Fruit fly (Drosophila melanogaster) whole organism, adult: Measurements from ENCODE around the gene CG32811.

ENCODE experiments used
- CG12768 ChIP-seq: fragments of 200-800 bp; sonication (Bioruptor generic); optimal IDR thresholded peaks from 2 replicates; lab custom pipeline; 2017; ENCODE audit warnings: missing biosample characterization, missing genetic modification characterization, mild to moderate bottlenecking, moderate library complexity, missing genetic modification reagents
- CG33017 ChIP-seq: fragments of 200-800 bp; sonication (Bioruptor generic); optimal IDR thresholded peaks from 2 replicates; lab custom pipeline; 2018; ENCODE audit warnings: missing biosample characterization, mild to moderate bottlenecking, missing genetic modification characterization, moderate library complexity
- CG5204 ChIP-seq: fragments of 200-800 bp; sonication (Bioruptor generic); optimal IDR thresholded peaks from 2 replicates; lab custom pipeline; 2016; ENCODE audit warnings: missing biosample characterization, missing genetic modification characterization
- CG7045 ChIP-seq: fragments of 200-800 bp; sonication (Bioruptor generic); optimal IDR thresholded peaks from 2 replicates; lab custom pipeline; 2017; ENCODE audit warnings: missing biosample characterization, mild to moderate bottlenecking, missing genetic modification characterization
- CG7101 ChIP-seq: fragments of 200-800 bp; sonication (Bioruptor generic); optimal IDR thresholded peaks from 2 replicates; lab custom pipeline; 2018; ENCODE audit warnings: missing biosample characterization, mild to moderate bottlenecking, missing genetic modification characterization, moderate library complexity
- Hr96 ChIP-seq: fragments of 200-800 bp; sonication (Bioruptor generic); optimal IDR thresholded peaks from 2 replicates; lab custom pipeline; 2016; ENCODE audit warnings: missing biosample characterization, missing genetic modification characterization
- Mnt ChIP-seq: fragments of 200-800 bp; sonication (Bioruptor generic); optimal IDR thresholded peaks from 2 replicates; lab custom pipeline; 2016; ENCODE audit warnings: missing biosample characterization, mild to moderate bottlenecking, missing genetic modification characterization
- cnc ChIP-seq, 2 experiments: fragments of >200 bp; optimal IDR thresholded peaks; 2 replicates each; lab custom pipeline; 2017
- kay ChIP-seq: fragments of 200-800 bp; sonication (Bioruptor generic); peaks from one replicate; lab custom pipeline; 2016; ENCODE audit warnings: missing biosample characterization, missing genetic modification characterization, borderline replicate concordance

DNA sequence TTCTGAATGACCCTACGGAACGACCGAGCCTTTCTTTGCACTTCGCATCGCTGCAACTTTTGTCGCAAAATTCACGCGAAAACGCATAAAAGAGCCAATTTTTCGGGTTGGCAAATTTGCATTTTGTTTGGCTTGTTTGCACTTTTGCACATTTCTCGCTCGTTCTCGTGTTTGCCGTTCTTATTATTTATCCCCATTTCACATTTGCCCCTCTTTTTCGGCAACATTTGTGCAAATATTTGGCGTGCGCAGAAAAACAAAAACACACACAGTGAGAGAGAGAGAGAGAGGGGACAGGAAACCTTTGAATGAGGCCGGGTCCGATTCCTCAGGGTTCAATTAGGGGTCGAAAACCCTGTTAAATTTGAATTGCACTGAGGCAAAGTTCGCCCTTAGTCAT lies 48.6 kb downstream of the CG32811 start:
- no peak for TF ChIP-seq CG7101 (tag; lab: Kevin White, UChicago)
- TF ChIP-seq CG5204 (GFP tag; lab: Kevin White, UChicago): no peak
- no peak for TF ChIP-seq CG33017 (tag; lab: Kevin White, UChicago)
- no peak for TF ChIP-seq kay (GFP tag; lab: Kevin White, UChicago)
- no peak for TF ChIP-seq cnc (optimal IDR thresholded peaks at IDR 0.05; lab: Kevin White, UChicago)
- TF ChIP-seq Hr96 (GFP tag; lab: Kevin White, UChicago): no peak
- no peak for TF ChIP-seq CG12768
- no peak for TF ChIP-seq Mnt
- no peak for TF ChIP-seq CG7045 (GFP tag; lab: Kevin White, UChicago)
